Worm (Caenorhabditis elegans) whole organism, late embryonic: ENCODE results near the gene Y66A7A.7.

Experiments used
- K09A11.1 ChIP-seq: sonication (generic microtip); optimal IDR thresholded peaks from 2 replicates; lab custom pipeline; 2017; ENCODE audit warnings: antibody characterized with exemption, mild to moderate bottlenecking, missing genetic modification characterization, missing compliant biosample characterization; ENCODE audit not compliant: insufficient read depth
- T23F11.4 ChIP-seq: fragments of 200-800 bp; sonication (Bioruptor generic); optimal IDR thresholded peaks from 2 replicates; lab custom pipeline; 2018; ENCODE audit warnings: mild to moderate bottlenecking, missing genetic modification characterization, missing compliant biosample characterization
- ceh-14 ChIP-seq: sonication (generic microtip); optimal IDR thresholded peaks from 2 replicates; lab custom pipeline; 2016; ENCODE audit warnings: missing genotype, missing genetic modification characterization, missing compliant biosample characterization
- ceh-22 ChIP-seq: sonication (generic microtip); optimal IDR thresholded peaks from 2 replicates; lab custom pipeline; 2017; ENCODE audit warnings: missing biosample characterization, missing genetic modification characterization
- ceh-30 ChIP-seq: fragments of 150-350 bp; optimal IDR thresholded peaks from 2 replicates; lab custom pipeline; 2014; ENCODE audit warnings: missing biosample characterization, missing genetic modification characterization
- ceh-45 ChIP-seq: fragments of 200-800 bp; sonication (Bioruptor generic); IDR thresholded peaks from 2 replicates; pipeline ENCODE4 v1.3.6; 2022; ENCODE audit warnings: missing genetic modification reagents, missing genetic modification characterization, missing compliant biosample characterization
- ceh-48 ChIP-seq: sonication (generic microtip); optimal IDR thresholded peaks from 2 replicates; lab custom pipeline; 2016; ENCODE audit warnings: missing genetic modification characterization, inconsistent platforms, missing compliant biosample characterization
- ceh-6 ChIP-seq: fragments of 200-800 bp; sonication (Bioruptor generic); optimal IDR thresholded peaks from 2 replicates; lab custom pipeline; 2018; ENCODE audit warnings: mild to moderate bottlenecking, missing genetic modification characterization, missing compliant biosample characterization
- ceh-9 ChIP-seq: sonication (generic microtip); optimal IDR thresholded peaks from 2 replicates; lab custom pipeline; 2016; ENCODE audit warnings: mild to moderate bottlenecking, missing genetic modification characterization, inconsistent platforms, missing compliant biosample characterization
- che-1 ChIP-seq: sonication (generic microtip); optimal IDR thresholded peaks from 2 replicates; lab custom pipeline; 2016; ENCODE audit warnings: mild to moderate bottlenecking, missing genetic modification characterization, missing compliant biosample characterization
- dve-1 ChIP-seq: sonication (generic microtip); optimal IDR thresholded peaks from 2 replicates; lab custom pipeline; 2017; ENCODE audit warnings: antibody characterized with exemption, mild to moderate bottlenecking, missing genetic modification characterization, missing compliant biosample characterization
- elt-4 ChIP-seq: sonication (generic microtip); optimal IDR thresholded peaks from 2 replicates; lab custom pipeline; 2016; ENCODE audit warnings: missing genetic modification characterization, missing compliant biosample characterization
- eyg-1 ChIP-seq: sonication (generic microtip); optimal IDR thresholded peaks from 2 replicates; lab custom pipeline; 2016; ENCODE audit warnings: missing genotype, missing genetic modification characterization, missing compliant biosample characterization
- fax-1 ChIP-seq: sonication (generic microtip); optimal IDR thresholded peaks from 2 replicates; lab custom pipeline; 2016; ENCODE audit warnings: missing genotype, missing genetic modification characterization, missing compliant biosample characterization
- fkh-10 ChIP-seq: fragments of 150-350 bp; optimal IDR thresholded peaks from 2 replicates; lab custom pipeline; 2014; ENCODE audit warnings: missing biosample characterization, missing genetic modification reagents, missing genetic modification characterization
- fkh-6 ChIP-seq: sonication (generic microtip); optimal IDR thresholded peaks from 2 replicates; lab custom pipeline; 2016; ENCODE audit warnings: missing genetic modification characterization, missing compliant biosample characterization
- hlh-15 ChIP-seq: sonication (generic microtip); optimal IDR thresholded peaks from 2 replicates; lab custom pipeline; 2016; ENCODE audit warnings: missing genetic modification characterization, missing compliant biosample characterization
- lim-6 ChIP-seq: sonication (generic microtip); optimal IDR thresholded peaks from 2 replicates; lab custom pipeline; 2016; ENCODE audit warnings: missing genetic modification characterization, missing compliant biosample characterization
- mec-3 ChIP-seq: sonication (generic microtip); optimal IDR thresholded peaks from 2 replicates; lab custom pipeline; 2016; ENCODE audit warnings: borderline replicate concordance, missing genetic modification characterization, missing compliant biosample characterization
- nfya-1 ChIP-seq: sonication (generic microtip); optimal IDR thresholded peaks from 2 replicates; lab custom pipeline; 2017; ENCODE audit warnings: missing genetic modification characterization, mild to moderate bottlenecking, missing compliant biosample characterization, antibody characterized with exemption, moderate library complexity
- nhr-11 ChIP-seq: fragments of 150-350 bp; optimal IDR thresholded peaks from 2 replicates; lab custom pipeline; 2014; ENCODE audit warnings: missing biosample characterization, missing genetic modification characterization
- pag-3 ChIP-seq: sonication (generic microtip); optimal IDR thresholded peaks from 2 replicates; lab custom pipeline; 2016; ENCODE audit warnings: missing compliant biosample characterization, missing genetic modification characterization, borderline replicate concordance
- pat-9 ChIP-seq: fragments of 200-800 bp; sonication (Bioruptor generic); optimal IDR thresholded peaks from 2 replicates; lab custom pipeline; 2018; ENCODE audit warnings: mild to moderate bottlenecking, missing genetic modification characterization, moderate library complexity, missing compliant biosample characterization
- pax-1 ChIP-seq: fragments of 150-350 bp; optimal IDR thresholded peaks from 2 replicates; lab custom pipeline; 2014; ENCODE audit warnings: missing biosample characterization, missing genetic modification characterization
- sdc-2 ChIP-seq: sonication (generic microtip); optimal IDR thresholded peaks from 2 replicates; lab custom pipeline; 2016; ENCODE audit warnings: missing genotype, missing genetic modification characterization, missing compliant biosample characterization
- sox-2 ChIP-seq: fragments of 200-800 bp; sonication (Bioruptor generic); IDR thresholded peaks from 2 replicates; pipeline ENCODE4 v1.3.6; 2022; ENCODE audit warnings: missing genetic modification reagents, missing genetic modification characterization, missing compliant biosample characterization
- sox-4 ChIP-seq: sonication (generic microtip); optimal IDR thresholded peaks from 2 replicates; lab custom pipeline; 2017; ENCODE audit warnings: mild to moderate bottlenecking, missing genetic modification characterization, inconsistent platforms, missing compliant biosample characterization
- tbx-7 ChIP-seq: sonication (generic microtip); optimal IDR thresholded peaks from 2 replicates; lab custom pipeline; 2016; ENCODE audit warnings: missing genotype, missing genetic modification characterization, missing compliant biosample characterization
- unc-55 ChIP-seq: sonication (generic microtip); optimal IDR thresholded peaks from 2 replicates; lab custom pipeline; 2017; ENCODE audit warnings: missing biosample characterization, missing genetic modification reagents, missing genetic modification characterization
- ztf-16 ChIP-seq: sonication (generic microtip); optimal IDR thresholded peaks from 2 replicates; lab custom pipeline; 2017; ENCODE audit warnings: missing genetic modification characterization, missing compliant biosample characterization

The Y66A7A.7 gene

ce11 chrIII:11614325-11614724, 14.9 kb downstream of the Y66A7A.7 start:
- peak; percentile 73 for TF ChIP-seq ceh-48 (tag; lab: Kevin White, UChicago)

DNA sequence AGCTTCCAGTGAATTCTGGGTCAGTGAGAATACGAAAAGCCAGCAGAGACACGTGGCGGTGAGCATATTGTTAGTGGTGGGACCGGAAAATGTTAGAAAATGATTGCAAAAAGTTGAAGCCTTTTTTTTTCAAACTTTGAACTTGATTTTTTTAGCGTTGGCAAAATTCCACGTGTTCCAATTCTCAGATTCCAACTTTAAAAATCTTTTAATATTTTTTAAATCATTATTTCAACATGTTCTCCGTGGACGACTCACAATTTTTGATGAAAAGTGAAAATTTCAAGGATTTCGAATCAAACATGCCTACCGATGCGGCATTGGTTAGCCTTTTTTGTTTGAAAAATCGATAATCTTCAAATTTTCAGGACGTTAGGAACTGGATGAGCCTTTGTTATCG, 16.9 kb downstream of the Y66A7A.7 start, which contains the start of the genes Y66A7A.9 and Y66A7A.4:
Y66A7A.9 (minus strand) TSS at position 101 of the 400 bp plus-strand sequence.
Y66A7A.4 (plus strand) TSS at position 237 of the 400 bp plus-strand sequence.
- TF ChIP-seq tbx-7 (tag; lab: Kevin White, UChicago), result no peak
- no peak for TF ChIP-seq mec-3
- TF ChIP-seq fkh-6, result no peak
- TF ChIP-seq K09A11.1, result no peak
- TF ChIP-seq che-1 (tag; lab: Kevin White, UChicago), result no peak
- no peak for TF ChIP-seq hlh-15 (tag; lab: Kevin White, UChicago)
- no peak for TF ChIP-seq ceh-9 (tag; lab: Kevin White, UChicago)
- TF ChIP-seq fkh-10 (GFP tag; lab: Kevin White, UChicago), result no peak
- TF ChIP-seq pag-3 (tag; lab: Kevin White, UChicago), result no peak
- TF ChIP-seq sox-4 (tag; lab: Kevin White, UChicago), result no peak
- no peak for TF ChIP-seq nhr-11 (tag; lab: Kevin White, UChicago)
- no peak for TF ChIP-seq ceh-30 (tag; lab: Kevin White, UChicago)
- no peak for TF ChIP-seq fax-1 (tag; lab: Kevin White, UChicago)
- TF ChIP-seq eyg-1 (tag; lab: Kevin White, UChicago), result no peak
- TF ChIP-seq, all 69 proteins: peak for 0

DNA sequence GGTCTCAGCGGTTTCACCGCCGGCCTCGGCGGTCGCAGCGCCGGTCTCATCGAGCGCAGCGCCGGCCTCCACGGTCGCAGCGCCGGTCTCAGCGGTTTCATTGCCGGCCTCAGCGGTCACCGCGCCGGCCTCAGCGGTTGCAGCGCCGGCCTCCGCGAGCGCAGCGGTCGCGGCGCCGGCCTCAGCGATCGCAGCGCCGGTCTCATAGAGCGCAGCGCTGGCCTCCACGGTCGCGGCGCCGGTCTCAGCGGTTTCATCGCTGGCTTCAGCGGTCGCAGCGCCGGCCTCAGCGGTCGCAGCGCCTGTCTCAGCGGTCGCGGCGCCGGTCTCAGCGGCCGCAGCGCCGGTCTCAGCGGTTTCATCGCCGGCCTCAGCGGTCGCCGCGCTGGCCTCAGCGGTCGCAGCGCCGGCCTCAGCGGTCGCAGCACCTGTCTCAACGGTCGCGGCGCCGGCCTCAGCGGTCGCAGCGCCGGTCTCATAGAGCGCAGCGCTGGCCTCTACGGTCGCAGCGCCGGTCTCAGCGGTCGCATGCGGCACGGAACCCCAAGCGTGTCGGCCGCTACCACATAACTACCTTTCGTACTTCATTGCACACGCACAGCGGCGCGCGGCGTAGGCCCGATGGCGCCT, 17.5 kb downstream of the Y66A7A.7 start:
- TF ChIP-seq mec-3 (no peak), elt-4 (tag; lab: Kevin White, UChicago) (peak; percentile 73)

DNA sequence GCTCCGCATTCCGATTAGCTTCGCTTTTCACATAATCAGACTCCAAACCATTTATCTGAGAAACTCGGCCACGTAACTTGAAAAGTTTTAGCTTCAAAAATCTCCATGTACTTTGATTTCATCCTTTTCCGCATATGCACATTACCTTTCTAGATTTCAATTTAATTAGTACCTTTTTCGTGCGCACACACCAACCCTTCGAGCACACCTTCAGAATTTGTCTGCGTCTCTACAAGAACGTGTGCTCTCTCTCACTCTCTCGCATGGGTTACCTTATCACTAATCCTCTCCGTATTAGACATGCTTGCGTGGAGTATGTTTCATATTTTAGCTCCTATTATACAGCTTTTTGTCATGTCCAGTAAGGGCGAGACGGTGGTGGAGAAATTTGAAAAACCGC, 19.7 kb downstream of the Y66A7A.7 start, which contains the start of gene Y66D12A.30:
Y66D12A.30 (plus strand) TSS at position 301 of the 400 bp plus-strand sequence.
- TF ChIP-seq sox-4 (tag; lab: Kevin White, UChicago) (no peak), pax-1 (tag; lab: Kevin White, UChicago) (no peak), sox-2 (GFP tag; lab: Robert Waterston, UW) (no peak), pat-9 (no peak), ceh-6 (GFP tag; lab: Kevin White, UChicago) (no peak), pag-3 (tag; lab: Kevin White, UChicago) (no peak), ceh-45 (GFP tag; lab: Robert Waterston, UW) (no peak), hlh-15 (tag; lab: Kevin White, UChicago) (no peak), dve-1 (tag; lab: Kevin White, UChicago) (no peak), sdc-2 (no peak), ceh-14 (tag; lab: Kevin White, UChicago) (no peak), lim-6 (tag; lab: Kevin White, UChicago) (no peak), T23F11.4 (GFP tag; lab: Kevin White, UChicago) (no peak), nfya-1 (tag; lab: Kevin White, UChicago) (no peak)

- TF ChIP-seq ztf-16 (no peak), eyg-1 (tag; lab: Kevin White, UChicago) (no peak), ceh-22 (tag; lab: Kevin White, UChicago) (no peak), tbx-7 (tag; lab: Kevin White, UChicago) (no peak), unc-55 (GFP tag; lab: Kevin White, UChicago) (no peak)
Observed at ce11 chrIII:11607870-11608269, 21.4 kb downstream of the Y66A7A.7 start, which contains the start of gene Y66D12A.1. Y66D12A.1 (plus strand) TSS chrIII:11608170.

DNA sequence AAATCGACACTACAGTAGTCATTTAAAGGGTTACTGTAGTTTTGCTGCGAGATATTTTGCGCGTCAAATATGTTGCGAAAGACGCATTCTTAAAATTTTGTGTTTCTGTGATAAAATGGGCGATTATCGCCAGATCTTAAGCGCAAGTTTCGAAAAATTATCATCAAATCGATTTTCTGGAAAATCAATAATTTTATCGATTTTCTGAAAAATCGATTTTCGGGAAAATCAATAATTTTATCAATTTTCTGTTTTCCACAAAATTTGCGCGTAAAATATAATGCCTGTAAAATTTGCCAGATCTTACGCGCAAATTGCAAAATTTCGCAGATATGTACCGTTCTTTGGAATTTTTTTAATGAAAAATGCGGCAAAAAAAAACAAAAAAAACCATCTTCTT, 37.2 kb downstream of the Y66A7A.7 start:
- TF ChIP-seq sdc-2, result no peak
- no peak for TF ChIP-seq K09A11.1
- peak; percentile 13 for TF ChIP-seq ceh-48 (tag; lab: Kevin White, UChicago)
- TF ChIP-seq, all 69 proteins: peak for 1
